Worm (Caenorhabditis elegans) whole organism, L1 larva: ENCODE results near the gene chtb-2.

Experiments used
- C04F5.9 ChIP-seq: sonication (generic microtip); optimal IDR thresholded peaks from 2 replicates; lab custom pipeline; 2016; ENCODE audit warnings: missing genetic modification characterization, missing compliant biosample characterization
- C16A3.4 ChIP-seq: fragments of 150-350 bp; optimal IDR thresholded peaks from 2 replicates; lab custom pipeline; 2014; ENCODE audit warnings: missing biosample characterization, missing genetic modification characterization
- C34B4.2 ChIP-seq: sonication (generic microtip); optimal IDR thresholded peaks from 2 replicates; lab custom pipeline; 2017; ENCODE audit warnings: mild to moderate bottlenecking, missing genetic modification characterization, missing compliant biosample characterization
- F16B12.6 ChIP-seq: fragments of 150-350 bp; optimal IDR thresholded peaks from 2 replicates; lab custom pipeline; 2014; ENCODE audit warnings: missing biosample characterization, missing genetic modification characterization
- aly-2 ChIP-seq: fragments of 150-350 bp; optimal IDR thresholded peaks from 2 replicates; lab custom pipeline; 2014; ENCODE audit warnings: missing biosample characterization, missing genetic modification characterization
- blmp-1 ChIP-seq: fragments of 150-350 bp; optimal IDR thresholded peaks from 2 replicates; lab custom pipeline; 2014; ENCODE audit warnings: missing biosample characterization, missing genetic modification characterization
- ceh-63 ChIP-seq: fragments of 200-800 bp; sonication (Bioruptor generic); optimal IDR thresholded peaks from 2 replicates; lab custom pipeline; 2018; ENCODE audit warnings: mild to moderate bottlenecking, missing genetic modification characterization, missing compliant biosample characterization
- ceh-82 ChIP-seq, 3 experiments: fragments of 150-350 bp in 1 of 3; sonication (generic microtip) in 2 of 3; optimal IDR thresholded peaks; 2 replicates each; lab custom pipeline; 2014 to 2017; ENCODE audit warnings: missing biosample characterization in 3 of 3, missing genetic modification characterization in 3 of 3
- ceh-90 ChIP-seq: sonication (generic microtip); optimal IDR thresholded peaks from 2 replicates; lab custom pipeline; 2016; ENCODE audit warnings: missing genetic modification characterization, missing compliant biosample characterization
- ces-1 ChIP-seq: fragments of 150-350 bp; optimal IDR thresholded peaks from 2 replicates; lab custom pipeline; 2014; ENCODE audit warnings: missing biosample characterization, missing genetic modification reagents, missing genetic modification characterization
- dsc-1 ChIP-seq: sonication (generic microtip); optimal IDR thresholded peaks from 2 replicates; lab custom pipeline; 2016; ENCODE audit warnings: mild to moderate bottlenecking, missing genetic modification characterization, missing compliant biosample characterization
- efl-1 ChIP-seq, 4 experiments: fragments of 150-350 bp; optimal IDR thresholded peaks in 3 of 4; peaks in 1 of 4; 1 replicate in 1 of 4; 2 replicates in 3 of 4; lab custom pipeline; 2014; ENCODE audit warnings: missing biosample characterization in 2 of 4, missing genetic modification characterization in 2 of 4, missing genetic modification reagents in 2 of 4
- efl-3 ChIP-seq: fragments of 200-800 bp; sonication (Bioruptor generic); optimal IDR thresholded peaks from 2 replicates; lab custom pipeline; 2018; ENCODE audit warnings: mild to moderate bottlenecking, missing genetic modification characterization, missing compliant biosample characterization
- elt-2 ChIP-seq: sonication (generic microtip); optimal IDR thresholded peaks from 2 replicates; lab custom pipeline; 2016; ENCODE audit warnings: missing genetic modification characterization, mild to moderate bottlenecking, inconsistent platforms, missing compliant biosample characterization, missing genetic modification reagents
- fkh-10 ChIP-seq: sonication (generic microtip); optimal IDR thresholded peaks from 2 replicates; lab custom pipeline; 2017; ENCODE audit warnings: missing biosample characterization, missing genetic modification reagents, missing genetic modification characterization
- fos-1 ChIP-seq: fragments of 150-350 bp; optimal IDR thresholded peaks from 2 replicates; lab custom pipeline; 2014; ENCODE audit warnings: missing biosample characterization, missing genetic modification characterization
- hlh-17 ChIP-seq: fragments of 200-800 bp; sonication (Bioruptor generic); optimal IDR thresholded peaks from 2 replicates; lab custom pipeline; 2018; ENCODE audit warnings: missing genetic modification characterization, mild to moderate bottlenecking, missing compliant biosample characterization, moderate library complexity, borderline replicate concordance
- irx-1 ChIP-seq: sonication (generic microtip); optimal IDR thresholded peaks from 2 replicates; lab custom pipeline; 2016; ENCODE audit warnings: missing genetic modification characterization, missing compliant biosample characterization
- jun-1 ChIP-seq: fragments of 150-350 bp; optimal IDR thresholded peaks from 2 replicates; lab custom pipeline; 2014; ENCODE audit warnings: missing biosample characterization, missing genetic modification reagents, missing genetic modification characterization
- lin-13 ChIP-seq: fragments of 150-350 bp; optimal IDR thresholded peaks from 2 replicates; lab custom pipeline; 2014; ENCODE audit warnings: missing biosample characterization, missing genetic modification reagents, missing genetic modification characterization
- lin-14 ChIP-seq: fragments of 200-800 bp; sonication (Bioruptor generic); optimal IDR thresholded peaks from 2 replicates; lab custom pipeline; 2018; ENCODE audit warnings: mild to moderate bottlenecking, missing genetic modification characterization, moderate library complexity, missing compliant biosample characterization
- lin-15B ChIP-seq: fragments of 150-350 bp; sonication (generic microtip); optimal IDR thresholded peaks from 3 replicates; lab custom pipeline; 2014; ENCODE audit warnings: missing biosample characterization, missing genetic modification characterization
- lir-3 ChIP-seq: sonication (generic microtip); optimal IDR thresholded peaks from 2 replicates; lab custom pipeline; 2016; ENCODE audit warnings: mild to moderate bottlenecking, missing genetic modification characterization, moderate library complexity, missing compliant biosample characterization; ENCODE audit not compliant: poor library complexity
- lsy-2 ChIP-seq, 2 experiments: fragments of 150-350 bp; optimal IDR thresholded peaks; 2 replicates each; lab custom pipeline; 2014; ENCODE audit warnings: missing biosample characterization in 2 of 2, missing genetic modification characterization in 2 of 2
- mep-1 ChIP-seq: fragments of 150-350 bp; optimal IDR thresholded peaks from 2 replicates; lab custom pipeline; 2014; ENCODE audit warnings: missing biosample characterization, missing genetic modification characterization
- nhr-19 ChIP-seq: fragments of 200-800 bp; sonication (Bioruptor generic); conservative IDR thresholded peaks from 2 replicates; pipeline ENCODE4 v1.3.6; 2022; ENCODE audit warnings: missing genetic modification characterization, missing compliant biosample characterization
- nhr-237 ChIP-seq: fragments of 150-350 bp; optimal IDR thresholded peaks from 2 replicates; lab custom pipeline; 2014; ENCODE audit warnings: missing biosample characterization, missing genetic modification characterization
- nhr-76 ChIP-seq: sonication (generic microtip); optimal IDR thresholded peaks from 2 replicates; lab custom pipeline; 2017; ENCODE audit warnings: missing biosample characterization, missing genetic modification characterization
- nhr-77 ChIP-seq: fragments of 150-350 bp; optimal IDR thresholded peaks from 2 replicates; lab custom pipeline; 2014; ENCODE audit warnings: missing biosample characterization, missing genetic modification characterization
- pax-3 ChIP-seq: fragments of 200-800 bp; sonication (Bioruptor generic); optimal IDR thresholded peaks from 2 replicates; lab custom pipeline; 2018; ENCODE audit warnings: mild to moderate bottlenecking, missing genetic modification characterization, moderate library complexity, missing compliant biosample characterization
- pqm-1 ChIP-seq: sonication (generic microtip); optimal IDR thresholded peaks from 3 replicates; lab custom pipeline; 2017; ENCODE audit warnings: missing biosample characterization, missing genetic modification characterization
- rnt-1 ChIP-seq: sonication (generic microtip); optimal IDR thresholded peaks from 2 replicates; lab custom pipeline; 2016; ENCODE audit warnings: mild to moderate bottlenecking, missing genetic modification characterization, moderate library complexity, missing compliant biosample characterization
- skn-1 ChIP-seq: fragments of 150-350 bp; optimal IDR thresholded peaks from 2 replicates; lab custom pipeline; 2014; ENCODE audit warnings: missing biosample characterization, missing genetic modification characterization
- snpc-4 ChIP-seq: fragments of 150-350 bp; optimal IDR thresholded peaks from 2 replicates; lab custom pipeline; 2014; ENCODE audit warnings: missing biosample characterization, missing genetic modification characterization
- sptf-1 ChIP-seq: fragments of 150-350 bp; optimal IDR thresholded peaks from 2 replicates; lab custom pipeline; 2014; ENCODE audit warnings: missing biosample characterization, missing genetic modification characterization
- tbx-2 ChIP-seq: sonication (generic microtip); optimal IDR thresholded peaks from 2 replicates; lab custom pipeline; 2016; ENCODE audit warnings: missing genetic modification characterization, missing compliant biosample characterization
- tlp-1 ChIP-seq: fragments of 150-350 bp; optimal IDR thresholded peaks from 2 replicates; lab custom pipeline; 2014; ENCODE audit warnings: missing biosample characterization, missing genetic modification characterization
- unc-98 ChIP-seq: fragments of 200-800 bp; sonication (Bioruptor generic); IDR thresholded peaks from 2 replicates; pipeline ENCODE4 v1.3.6; 2022; ENCODE audit warnings: missing genetic modification characterization, missing compliant biosample characterization
- ztf-4 ChIP-seq: fragments of 150-350 bp; optimal IDR thresholded peaks from 2 replicates; lab custom pipeline; 2014; ENCODE audit warnings: missing biosample characterization, missing genetic modification characterization

Gene chtb-2

DNA sequence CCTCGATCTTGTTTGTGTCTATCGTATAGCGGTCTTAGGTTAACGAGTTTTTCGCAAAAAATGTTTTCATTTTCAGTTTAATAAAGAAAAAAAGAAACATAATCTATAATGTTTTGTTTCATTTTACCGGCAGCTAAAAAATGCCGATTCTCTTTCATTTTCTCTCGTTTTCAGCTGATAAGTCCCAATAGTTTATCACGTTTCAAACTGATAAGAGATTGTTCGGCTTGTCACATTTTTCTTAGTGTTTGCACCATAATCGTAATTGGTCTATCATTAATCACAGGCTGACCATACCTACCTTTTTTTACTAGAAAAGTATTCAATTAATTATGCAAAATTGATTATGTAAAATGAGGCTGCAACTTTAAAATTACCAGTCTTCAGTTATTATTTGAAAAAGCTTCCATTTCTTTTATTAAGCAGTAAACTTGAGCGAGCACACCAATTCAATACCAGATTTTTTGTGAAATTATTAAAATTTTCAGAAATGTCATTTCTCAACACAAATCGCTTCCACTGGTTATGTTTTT lies 12.2 kb downstream of the chtb-2 start, which contains the start of gene F23F12.13:
TSS of gene F23F12.13 (plus strand) at position 483 of the 533 bp plus-strand sequence.
- TF ChIP-seq elt-2 (tag; lab: Kevin White, UChicago) (peak; percentile 84), lsy-2 (tag; optimal IDR thresholded peaks at IDR 0.05; lab: Kevin White, UChicago) (no peak), efl-1 (optimal IDR thresholded peaks at IDR 0.05; lab: Kevin White, UChicago) (no peak), efl-1 (GFP tag; optimal IDR thresholded peaks at IDR 0.05 in 1 of 2; lab: Kevin White, UChicago) (peak in 1 of 2 experiments; percentile 69)

- no peak for TF ChIP-seq pqm-1 (tag; lab: Kevin White, UChicago)
- TF ChIP-seq ces-1 (GFP tag; lab: Kevin White, UChicago): no peak
Observed at ce11 chrIII:6498176-6498575, 15.2 kb downstream of the chtb-2 start, which contains the start of gene sdz-15. sdz-15 (plus strand) TSS chrIII:6498476.

DNA sequence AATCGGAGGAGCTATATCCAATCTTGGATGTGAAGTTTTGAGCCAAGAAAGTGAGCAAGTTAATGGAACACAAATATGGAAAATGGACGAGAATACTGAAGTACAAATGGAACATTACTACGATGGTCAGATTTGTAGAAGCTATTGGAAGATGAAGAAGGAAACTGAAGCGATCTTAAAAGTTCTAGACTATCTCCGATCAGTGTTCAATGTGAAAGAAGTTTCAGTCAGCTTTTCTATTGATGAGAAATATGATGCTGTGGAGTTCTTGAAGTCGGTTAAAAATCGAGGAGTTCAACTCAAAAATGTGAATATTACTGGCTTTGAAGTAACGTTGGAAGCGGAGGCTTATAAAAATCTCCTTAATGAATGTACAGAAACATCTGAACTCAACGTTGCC lies 16.1 kb downstream of the chtb-2 start:
- TF ChIP-seq ztf-4 (tag; lab: Kevin White, UChicago) (no peak), efl-1 (optimal IDR thresholded peaks at IDR 0.05; lab: Kevin White, UChicago) (no peak), efl-1 (GFP tag; optimal IDR thresholded peaks at IDR 0.05 in 1 of 2; lab: Kevin White, UChicago) (peak in 1 of 2 experiments; percentile 71)
- TF ChIP-seq, all 84 proteins: peak for 1

DNA sequence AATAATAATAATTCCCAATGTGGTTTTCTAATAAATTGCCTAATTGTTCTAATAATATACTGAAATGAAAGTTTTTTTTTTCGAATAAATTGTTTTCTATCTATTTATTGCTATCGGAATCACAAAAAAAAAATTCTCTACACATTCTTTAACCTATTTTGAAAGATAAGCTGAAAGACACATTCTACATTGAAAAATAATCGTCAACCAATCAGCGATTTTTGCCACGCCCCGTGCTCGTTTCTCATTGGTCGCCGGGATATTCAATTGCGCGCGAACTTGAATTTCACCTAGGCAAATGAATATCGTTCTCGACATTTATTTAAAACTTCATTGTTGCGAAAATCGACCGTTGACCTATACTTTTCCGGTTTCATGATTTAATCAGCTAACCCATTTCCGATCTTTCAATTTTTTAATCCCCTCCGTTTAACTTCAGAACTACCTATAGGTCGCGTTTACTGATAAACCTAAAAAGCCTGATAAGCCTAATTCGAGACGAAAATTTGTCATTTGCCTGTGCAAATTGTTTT lies 17.1 kb downstream of the chtb-2 start, which contains the start of gene F23F12.3:
TSS of gene F23F12.3 (plus strand) at position 483 of the 533 bp plus-strand sequence.
- TF ChIP-seq hlh-17 (GFP tag; lab: Kevin White, UChicago) (no peak), elt-2 (tag; lab: Kevin White, UChicago) (peak; percentile 32), skn-1 (tag; lab: Kevin White, UChicago) (no peak), C34B4.2 (no peak), mep-1 (tag; lab: Kevin White, UChicago) (no peak)
- TF ChIP-seq, all 84 proteins: peak for 1

- TF ChIP-seq lin-14 (no peak), efl-3 (GFP tag; lab: Kevin White, UChicago) (no peak), F16B12.6 (tag; lab: Kevin White, UChicago) (no peak), snpc-4 (no peak), blmp-1 (tag; lab: Kevin White, UChicago) (no peak), C04F5.9 (tag; lab: Kevin White, UChicago) (no peak), nhr-237 (tag; lab: Kevin White, UChicago) (no peak)
Observed at ce11 chrIII:6507832-6508231, 24.8 kb downstream of the chtb-2 start, which contains the start of gene F23F12.12. F23F12.12 (plus strand) TSS chrIII:6508132.

ce11 chrIII:6508327-6508726 lies 25.3 kb downstream of the chtb-2 start:
- TF ChIP-seq lin-14 (peak; percentile 8), mep-1 (tag; lab: Kevin White, UChicago) (no peak), C16A3.4 (tag; lab: Kevin White, UChicago) (no peak), tlp-1 (no peak), dsc-1 (tag; lab: Kevin White, UChicago) (no peak), fos-1 (tag; lab: Kevin White, UChicago) (no peak), lin-13 (GFP tag; lab: Kevin White, UChicago) (no peak), nhr-19 (peak; percentile 49), jun-1 (tag; lab: Kevin White, UChicago) (no peak), ceh-90 (tag; lab: Kevin White, UChicago) (no peak), ceh-82 (tag; optimal IDR thresholded peaks at IDR 0.05; lab: Kevin White, UChicago) (no peak), aly-2 (no peak), fkh-10 (GFP tag; lab: Kevin White, UChicago) (no peak), efl-1 (optimal IDR thresholded peaks at IDR 0.05; lab: Kevin White, UChicago) (no peak), efl-1 (GFP tag; optimal IDR thresholded peaks at IDR 0.05 in 1 of 2; lab: Kevin White, UChicago) (no peak), sptf-1 (tag; lab: Kevin White, UChicago) (no peak), blmp-1 (tag; lab: Kevin White, UChicago) (peak; percentile 47), nhr-77 (tag; lab: Kevin White, UChicago) (no peak), pax-3 (tag; lab: Kevin White, UChicago) (no peak), ceh-63 (GFP tag; lab: Kevin White, UChicago) (no peak), nhr-76 (tag; lab: Kevin White, UChicago) (no peak), lin-15B (tag; lab: Kevin White, UChicago) (no peak), hlh-17 (GFP tag; lab: Kevin White, UChicago) (no peak), unc-98 (GFP tag; lab: Robert Waterston, UW) (no peak), pqm-1 (tag; lab: Kevin White, UChicago) (no peak), irx-1 (tag; lab: Kevin White, UChicago) (no peak), tbx-2 (tag; lab: Kevin White, UChicago) (no peak), nhr-237 (tag; lab: Kevin White, UChicago) (no peak), lir-3 (tag; lab: Kevin White, UChicago) (no peak), efl-3 (GFP tag; lab: Kevin White, UChicago) (no peak), rnt-1 (tag; lab: Kevin White, UChicago) (no peak), C34B4.2 (no peak)
